Worm (Caenorhabditis elegans): Measurements from ENCODE around the gene ccch-3.
A peak's percentile ranks its signal among the peaks of the same experiment; 100 is the strongest.

Gene ccch-3

DNA sequence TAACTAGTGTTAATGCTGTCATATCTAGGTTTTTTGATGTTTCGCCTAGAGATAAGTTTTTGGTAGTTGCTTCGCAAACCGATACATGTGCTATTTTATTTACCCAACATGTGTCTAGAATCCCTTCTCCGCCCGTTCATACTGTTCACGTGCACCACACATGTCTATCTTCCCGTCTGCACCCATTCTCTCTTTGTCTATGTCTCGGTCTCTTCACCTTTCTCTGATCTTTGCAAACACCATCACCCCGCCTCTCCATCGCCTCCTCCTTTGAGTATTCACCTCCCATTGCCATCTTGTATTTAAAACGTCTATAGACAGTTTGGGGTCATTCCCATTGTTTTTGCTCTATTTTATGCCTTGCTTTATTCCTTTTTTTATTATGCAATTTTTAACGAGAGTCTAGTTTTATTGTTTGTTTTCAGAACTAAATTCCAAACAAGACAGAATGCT lies 22.2 kb downstream of the ccch-3 start, which contains the start of gene F56H9.2 (continued):
- peak; percentile 10 for TF ChIP-seq lin-39 (tag; optimal IDR thresholded peaks at IDR 0.05)
- TF ChIP-seq egl-27 (tag; optimal IDR thresholded peaks at IDR 0.05) = peak; percentile 66 to 72
- TF ChIP-seq aly-2 (tag; optimal IDR thresholded peaks at IDR 0.05) = no peak
- peak; percentile 59 for TF ChIP-seq irx-1 (tag; optimal IDR thresholded peaks at IDR 0.05)

DNA sequence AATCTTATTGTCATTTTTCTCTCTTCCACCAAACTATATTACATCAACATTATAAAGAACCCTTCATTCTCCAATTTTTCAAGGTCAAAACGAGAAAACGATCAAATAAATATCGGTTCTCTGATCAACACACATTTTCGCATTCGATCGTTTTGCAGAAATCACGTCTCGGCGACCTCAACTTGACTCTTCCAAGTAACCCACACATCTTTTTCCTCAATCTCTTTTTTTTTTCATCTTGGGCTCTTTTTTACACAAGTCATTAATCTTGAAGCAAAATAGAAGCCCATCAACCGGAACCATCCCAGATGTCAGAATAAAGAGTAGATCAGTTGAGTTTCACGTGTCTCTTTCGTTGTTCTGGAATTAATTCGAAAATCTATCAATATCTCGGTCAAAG lies 23.2 kb downstream of the ccch-3 start:
- no peak for TF ChIP-seq snpc-4 (tag; optimal IDR thresholded peaks at IDR 0.05)
- no peak for TF ChIP-seq snu-23 (GFP tag; optimal IDR thresholded peaks at IDR 0.05)
- TF ChIP-seq ama-1 (optimal IDR thresholded peaks at IDR 0.05) = no peak
- no peak for TF ChIP-seq lin-13 (GFP tag; optimal IDR thresholded peaks at IDR 0.05)
- no peak for TF ChIP-seq zip-4 (GFP tag; optimal IDR thresholded peaks at IDR 0.05)
- TF ChIP-seq mef-2 (tag; optimal IDR thresholded peaks at IDR 0.05) = peak; percentile 60
- no peak for TF ChIP-seq sox-4 (tag; optimal IDR thresholded peaks at IDR 0.05)
- TF ChIP-seq Y116A8C.19 (tag; optimal IDR thresholded peaks at IDR 0.05; ENCODE audit: borderline replicate concordance) = no peak
- TF ChIP-seq zag-1 (tag; optimal IDR thresholded peaks at IDR 0.05) = no peak
- peak; percentile 87 for TF ChIP-seq lin-14 (GFP tag; optimal IDR thresholded peaks at IDR 0.05)
- TF ChIP-seq ztf-4 (tag; optimal IDR thresholded peaks at IDR 0.05) = no peak
- peak; percentile 54 for TF ChIP-seq lin-39 (tag; optimal IDR thresholded peaks at IDR 0.05)
- peak; percentile 82 for TF ChIP-seq nhr-20 (tag; optimal IDR thresholded peaks at IDR 0.05)
- TF ChIP-seq unc-86 (tag; optimal IDR thresholded peaks at IDR 0.05) = no peak
- no peak for TF ChIP-seq ceh-63 (GFP tag; optimal IDR thresholded peaks at IDR 0.05)
- no peak for TF ChIP-seq ets-5 (GFP tag; IDR thresholded peaks at IDR 0.05)
- TF ChIP-seq fos-1 (tag; optimal IDR thresholded peaks at IDR 0.05) = no peak
- no peak for TF ChIP-seq lin-35 (GFP tag; optimal IDR thresholded peaks at IDR 0.05)
- no peak for TF ChIP-seq nhr-84 (tag; optimal IDR thresholded peaks at IDR 0.05)
- peak; percentile 78 for TF ChIP-seq fkh-4 (tag; optimal IDR thresholded peaks at IDR 0.05; ENCODE audit: borderline replicate concordance)
- TF ChIP-seq unc-130 (tag; optimal IDR thresholded peaks at IDR 0.05) = peak; percentile 27
- TF ChIP-seq ceh-8 (GFP tag; optimal IDR thresholded peaks at IDR 0.05) = no peak
- TF ChIP-seq efl-3 (GFP tag; optimal IDR thresholded peaks at IDR 0.05) = no peak
- TF ChIP-seq dsc-1 (tag; optimal IDR thresholded peaks at IDR 0.05) = peak; percentile 93
- TF ChIP-seq lin-15B (tag; optimal IDR thresholded peaks at IDR 0.05) = no peak
- TF ChIP-seq unc-62 (GFP tag; optimal IDR thresholded peaks at IDR 0.05) = no peak
- TF ChIP-seq pag-3 (tag; optimal IDR thresholded peaks at IDR 0.05; ENCODE audit: borderline replicate concordance, insufficient read depth) = no peak
- TF ChIP-seq F16B12.6 (tag; optimal IDR thresholded peaks at IDR 0.05) = no peak
- no peak for TF ChIP-seq efl-1 (optimal IDR thresholded peaks at IDR 0.05)
- peak in 1 of 2 experiments; percentile 36 for TF ChIP-seq efl-1 (GFP tag; optimal IDR thresholded peaks at IDR 0.05 in 1 of 2)
- no peak for TF ChIP-seq pqm-1 (tag; optimal IDR thresholded peaks at IDR 0.05)
- no peak for TF ChIP-seq C34B4.2 (tag; optimal IDR thresholded peaks at IDR 0.05)
- peak; percentile 21 for TF ChIP-seq tbx-2 (tag; optimal IDR thresholded peaks at IDR 0.05)
- TF ChIP-seq nhr-12 (tag; optimal IDR thresholded peaks at IDR 0.05) = no peak
- TF ChIP-seq nhr-19 (GFP tag; conservative IDR thresholded peaks at IDR 0.05) = peak; percentile 83
- peak; percentile 88 for TF ChIP-seq rnt-1 (tag; optimal IDR thresholded peaks at IDR 0.05)
- peak; percentile 12 for TF ChIP-seq nhr-47 (tag; optimal IDR thresholded peaks at IDR 0.05)
- no peak for TF ChIP-seq ceh-90 (tag; optimal IDR thresholded peaks at IDR 0.05)
- TF ChIP-seq nhr-77 (tag; optimal IDR thresholded peaks at IDR 0.05) = no peak
- no peak for TF ChIP-seq sup-37 (GFP tag; optimal IDR thresholded peaks at IDR 0.05)
- no peak for TF ChIP-seq unc-98 (GFP tag; IDR thresholded peaks at IDR 0.05)
- TF ChIP-seq C16A3.4 (tag; optimal IDR thresholded peaks at IDR 0.05) = peak; percentile 23
- no peak for TF ChIP-seq fkh-8 (tag; optimal IDR thresholded peaks at IDR 0.05)
- no peak for TF ChIP-seq mab-9 (GFP tag; IDR thresholded peaks at IDR 0.05)
- TF ChIP-seq ztf-11 (tag; optimal IDR thresholded peaks at IDR 0.05) = no peak
- TF ChIP-seq blmp-1 (tag; optimal IDR thresholded peaks at IDR 0.05) = peak; percentile 54
- no peak for TF ChIP-seq ceh-82 (tag; optimal IDR thresholded peaks at IDR 0.05)
- no peak for TF ChIP-seq nhr-237 (tag; optimal IDR thresholded peaks at IDR 0.05)
- TF ChIP-seq vab-15 (tag; optimal IDR thresholded peaks at IDR 0.05) = no peak
- TF ChIP-seq sptf-1 (tag; optimal IDR thresholded peaks at IDR 0.05) = no peak
